2 worm cellular contexts compared by ENCODE assay signal in the genomic region with DNA sequence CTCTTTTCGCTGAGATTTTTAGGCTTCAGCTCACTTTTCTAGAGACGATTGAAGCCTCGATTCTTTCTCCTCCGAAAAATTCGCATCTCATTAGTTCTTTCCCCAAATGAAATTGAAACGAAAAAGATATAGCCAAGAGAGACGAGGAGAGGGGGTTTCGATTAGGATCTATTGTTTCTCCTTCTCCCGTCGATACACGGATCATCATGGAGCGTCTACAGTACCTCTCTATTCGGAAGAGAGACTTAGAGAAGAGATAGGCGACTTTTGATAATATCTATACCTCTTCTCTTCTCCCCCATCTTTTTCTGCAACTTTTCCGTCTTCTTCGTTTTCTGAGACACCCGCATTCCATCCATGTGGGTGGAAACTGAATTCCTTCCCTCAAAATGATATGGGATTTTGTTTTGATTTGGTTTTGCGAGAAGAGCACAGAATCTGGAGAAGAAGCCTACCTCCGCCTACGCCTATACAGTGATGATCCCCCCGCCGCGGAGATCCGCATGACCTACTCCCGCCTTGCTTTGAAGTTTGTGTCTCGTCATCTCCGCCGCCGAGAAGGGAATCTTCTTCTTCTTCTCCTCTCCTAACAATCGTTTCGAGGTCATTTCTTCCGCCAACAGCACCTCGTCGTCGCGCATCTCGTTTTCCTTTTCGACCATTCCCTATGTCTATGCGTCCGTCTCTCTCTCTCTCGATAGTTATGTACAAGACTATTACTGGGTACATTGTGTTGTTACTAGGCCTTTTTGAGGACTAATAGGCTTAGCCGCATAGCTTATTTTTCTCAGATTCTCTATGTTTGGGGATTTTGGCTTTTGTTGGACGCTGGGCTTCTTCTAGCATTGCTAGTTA.
TF ChIP-seq lines count a peak whose summit lies in the region.

No protein-coding gene starts in this region.

TF ChIP-seq in whole organism, L1 larva, 84 proteins besides CTCF, POLR2A, EP300 and RAD21 (continued from another document):
- TF ChIP-seq lin-14 (GFP tag; optimal IDR thresholded peaks at IDR 0.05; lab: Kevin White, UChicago), result peak; percentile 10
- no peak for TF ChIP-seq swsn-7 (tag; optimal IDR thresholded peaks at IDR 0.05; lab: Kevin White, UChicago)
- TF ChIP-seq nhr-47 (tag; optimal IDR thresholded peaks at IDR 0.05; lab: Kevin White, UChicago), result no peak
- peak; percentile 92 for TF ChIP-seq blmp-1 (tag; optimal IDR thresholded peaks at IDR 0.05; lab: Kevin White, UChicago)
- no peak for TF ChIP-seq sup-37 (GFP tag; optimal IDR thresholded peaks at IDR 0.05; lab: Kevin White, UChicago)
- TF ChIP-seq alr-1 (tag; optimal IDR thresholded peaks at IDR 0.05; lab: Kevin White, UChicago; ENCODE audit: borderline replicate concordance), result no peak
- peak; percentile 39 for TF ChIP-seq nhr-20 (tag; optimal IDR thresholded peaks at IDR 0.05; lab: Kevin White, UChicago)
- no peak for TF ChIP-seq unc-130 (tag; optimal IDR thresholded peaks at IDR 0.05; lab: Kevin White, UChicago)
- TF ChIP-seq xbp-1 (tag; optimal IDR thresholded peaks at IDR 0.05; lab: Kevin White, UChicago), result no peak
- TF ChIP-seq Y116A8C.19 (tag; optimal IDR thresholded peaks at IDR 0.05; lab: Kevin White, UChicago; ENCODE audit: borderline replicate concordance), result no peak
- no peak for TF ChIP-seq elt-2 (tag; optimal IDR thresholded peaks at IDR 0.05; lab: Kevin White, UChicago)
- peak; percentile 46 for TF ChIP-seq mep-1 (tag; optimal IDR thresholded peaks at IDR 0.05; lab: Kevin White, UChicago)
- no peak for TF ChIP-seq lin-39 (tag; optimal IDR thresholded peaks at IDR 0.05; lab: Kevin White, UChicago)
- TF ChIP-seq ceh-63 (GFP tag; optimal IDR thresholded peaks at IDR 0.05; lab: Kevin White, UChicago), result no peak
- no peak for TF ChIP-seq egl-27 (tag; optimal IDR thresholded peaks at IDR 0.05; lab: Kevin White, UChicago)
- TF ChIP-seq nhr-84 (tag; optimal IDR thresholded peaks at IDR 0.05; lab: Kevin White, UChicago), result no peak
- no peak for TF ChIP-seq lin-15B (tag; optimal IDR thresholded peaks at IDR 0.05; lab: Kevin White, UChicago)
- TF ChIP-seq nhr-90 (tag; optimal IDR thresholded peaks at IDR 0.05; lab: Kevin White, UChicago; ENCODE audit: poor library complexity), result peak; percentile 25
- TF ChIP-seq C04F5.9 (tag; optimal IDR thresholded peaks at IDR 0.05; lab: Kevin White, UChicago), result no peak
- no peak for TF ChIP-seq nhr-237 (tag; optimal IDR thresholded peaks at IDR 0.05; lab: Kevin White, UChicago)
- TF ChIP-seq lin-13 (GFP tag; optimal IDR thresholded peaks at IDR 0.05; lab: Kevin White, UChicago), result no peak
- peak in 1 of 2 experiments; percentile 51 for TF ChIP-seq lsy-2 (tag; optimal IDR thresholded peaks at IDR 0.05; lab: Kevin White, UChicago)
- TF ChIP-seq nhr-12 (tag; optimal IDR thresholded peaks at IDR 0.05; lab: Kevin White, UChicago), result no peak
- TF ChIP-seq C16A3.4 (tag; optimal IDR thresholded peaks at IDR 0.05; lab: Kevin White, UChicago), result no peak
- peak; percentile 67 for TF ChIP-seq nhr-85 (tag; lab: Kevin White, UChicago)
- TF ChIP-seq lir-3 (tag; optimal IDR thresholded peaks at IDR 0.05; lab: Kevin White, UChicago; ENCODE audit: poor library complexity), result no peak
- TF ChIP-seq efl-3 (GFP tag; optimal IDR thresholded peaks at IDR 0.05; lab: Kevin White, UChicago), result no peak
- TF ChIP-seq nhr-19 (GFP tag; conservative IDR thresholded peaks at IDR 0.05; lab: Robert Waterston, UW), result no peak
- TF ChIP-seq nhr-71 (tag; optimal IDR thresholded peaks at IDR 0.05; lab: Kevin White, UChicago), result peak; percentile 14
- no peak for TF ChIP-seq ceh-88 (GFP tag; IDR thresholded peaks at IDR 0.05; lab: Robert Waterston, UW)
- TF ChIP-seq F16B12.6 (tag; optimal IDR thresholded peaks at IDR 0.05; lab: Kevin White, UChicago), result no peak

TF ChIP-seq in whole organism, L4 larva, 104 proteins besides CTCF, POLR2A, EP300 and RAD21 (continued from another document):
- no peak for TF ChIP-seq F49E8.2 (tag; optimal IDR thresholded peaks at IDR 0.05; lab: Kevin White, UChicago; ENCODE audit: borderline replicate concordance)
- TF ChIP-seq unc-39 (tag; optimal IDR thresholded peaks at IDR 0.05; lab: Kevin White, UChicago), result no peak
- no peak for TF ChIP-seq nhr-41 (GFP tag; IDR thresholded peaks at IDR 0.05; lab: Robert Waterston, UW)
- no peak for TF ChIP-seq ztf-11 (tag; optimal IDR thresholded peaks at IDR 0.05; lab: Kevin White, UChicago)
- no peak for TF ChIP-seq sdz-12 (GFP tag; optimal IDR thresholded peaks at IDR 0.05; lab: Kevin White, UChicago)
- TF ChIP-seq lsy-2 (tag; optimal IDR thresholded peaks at IDR 0.05; lab: Kevin White, UChicago), result peak in 1 of 2 experiments; percentile 2
- TF ChIP-seq lin-1 (GFP tag; IDR thresholded peaks at IDR 0.05; lab: Robert Waterston, UW), result no peak
- no peak for TF ChIP-seq ces-1 (GFP tag; optimal IDR thresholded peaks at IDR 0.05; lab: Kevin White, UChicago)
- no peak for TF ChIP-seq nhr-6 (tag; optimal IDR thresholded peaks at IDR 0.05; lab: Kevin White, UChicago)
- no peak for TF ChIP-seq Y75B8A.6 (GFP tag; IDR thresholded peaks at IDR 0.05; lab: Robert Waterston, UW)
- TF ChIP-seq zfp-2 (tag; optimal IDR thresholded peaks at IDR 0.05; lab: Kevin White, UChicago), result no peak
- TF ChIP-seq mdl-1 (tag; optimal IDR thresholded peaks at IDR 0.05; lab: Kevin White, UChicago), result no peak
- no peak for TF ChIP-seq Y5F2A.4 (GFP tag; optimal IDR thresholded peaks at IDR 0.05; lab: Kevin White, UChicago)
- no peak for TF ChIP-seq ceh-28 (tag; optimal IDR thresholded peaks at IDR 0.05; lab: Kevin White, UChicago)
- TF ChIP-seq spr-1 (tag; optimal IDR thresholded peaks at IDR 0.05; lab: Kevin White, UChicago), result no peak
- TF ChIP-seq hif-1 (tag; optimal IDR thresholded peaks at IDR 0.05; lab: Kevin White, UChicago), result no peak
- no peak for TF ChIP-seq D1046.2 (GFP tag; IDR thresholded peaks at IDR 0.05; lab: Robert Waterston, UW)
- TF ChIP-seq hlh-30 (tag; optimal IDR thresholded peaks at IDR 0.05; lab: Kevin White, UChicago; ENCODE audit: insufficient read depth), result no peak
- peak; percentile 64 for TF ChIP-seq set-16 (GFP tag; IDR thresholded peaks at IDR 0.05; lab: Robert Waterston, UW)
- no peak for TF ChIP-seq nhr-28 (tag; optimal IDR thresholded peaks at IDR 0.05; lab: Kevin White, UChicago)
- TF ChIP-seq lin-15B (tag; optimal IDR thresholded peaks at IDR 0.05; lab: Kevin White, UChicago), result no peak
- TF ChIP-seq mes-2 (tag; optimal IDR thresholded peaks at IDR 0.05; lab: Kevin White, UChicago; ENCODE audit: poor library complexity, severe bottlenecking), result no peak
- no peak for TF ChIP-seq lir-3 (tag; optimal IDR thresholded peaks at IDR 0.05; lab: Kevin White, UChicago)
- no peak for TF ChIP-seq ceh-32 (tag; optimal IDR thresholded peaks at IDR 0.05; lab: Kevin White, UChicago; ENCODE audit: poor library complexity)
- 0 out of 2 replicates have a peak, but pooled peaks have one; percentile 30 for TF ChIP-seq mxl-2 (GFP tag; conservative IDR thresholded peaks at IDR 0.05; lab: Robert Waterston, UW)
- TF ChIP-seq F44E2.7 (GFP tag; IDR thresholded peaks at IDR 0.05; lab: Robert Waterston, UW), result no peak
- no peak for TF ChIP-seq fkh-10 (GFP tag; optimal IDR thresholded peaks at IDR 0.05; lab: Kevin White, UChicago)
- no peak for TF ChIP-seq gei-8 (GFP tag; optimal IDR thresholded peaks at IDR 0.05; lab: Kevin White, UChicago)
- TF ChIP-seq nhr-102 (tag; optimal IDR thresholded peaks at IDR 0.05; lab: Kevin White, UChicago), result no peak
- TF ChIP-seq daf-8 (GFP tag; IDR thresholded peaks at IDR 0.05; lab: Robert Waterston, UW), result no peak
- TF ChIP-seq attf-4 (tag; optimal IDR thresholded peaks at IDR 0.05; lab: Kevin White, UChicago), result no peak
- no peak for TF ChIP-seq dmd-6 (GFP tag; IDR thresholded peaks at IDR 0.05; lab: Robert Waterston, UW)
- no peak for TF ChIP-seq madf-5 (GFP tag; IDR thresholded peaks at IDR 0.05; lab: Robert Waterston, UW)
- no peak for TF ChIP-seq daf-19 (GFP tag; conservative IDR thresholded peaks at IDR 0.05; lab: Robert Waterston, UW)
- TF ChIP-seq duxl-1 (tag; optimal IDR thresholded peaks at IDR 0.05; lab: Kevin White, UChicago; ENCODE audit: poor library complexity), result no peak
- no peak for TF ChIP-seq egl-27 (tag; optimal IDR thresholded peaks at IDR 0.05; lab: Kevin White, UChicago)
- peak; percentile 20 for TF ChIP-seq mxl-3 (GFP tag; optimal IDR thresholded peaks at IDR 0.05; lab: Kevin White, UChicago)
- TF ChIP-seq lin-38 (GFP tag; IDR thresholded peaks at IDR 0.05; lab: Robert Waterston, UW), result no peak
- no peak for TF ChIP-seq T20F7.1 (GFP tag; optimal IDR thresholded peaks at IDR 0.05; lab: Kevin White, UChicago)
- no peak for TF ChIP-seq snpc-4 (tag; optimal IDR thresholded peaks at IDR 0.05; lab: Kevin White, UChicago)
- TF ChIP-seq nhr-42 (GFP tag; IDR thresholded peaks at IDR 0.05; lab: Robert Waterston, UW), result no peak
- TF ChIP-seq saeg-2 (GFP tag; IDR thresholded peaks at IDR 0.05; lab: Robert Waterston, UW), result no peak
- no peak for TF ChIP-seq ceh-82 (tag; optimal IDR thresholded peaks at IDR 0.05; lab: Kevin White, UChicago)
